Fruit fly (Drosophila melanogaster): ENCODE data around the gene Kcmf1.

Gene Kcmf1

DNA sequence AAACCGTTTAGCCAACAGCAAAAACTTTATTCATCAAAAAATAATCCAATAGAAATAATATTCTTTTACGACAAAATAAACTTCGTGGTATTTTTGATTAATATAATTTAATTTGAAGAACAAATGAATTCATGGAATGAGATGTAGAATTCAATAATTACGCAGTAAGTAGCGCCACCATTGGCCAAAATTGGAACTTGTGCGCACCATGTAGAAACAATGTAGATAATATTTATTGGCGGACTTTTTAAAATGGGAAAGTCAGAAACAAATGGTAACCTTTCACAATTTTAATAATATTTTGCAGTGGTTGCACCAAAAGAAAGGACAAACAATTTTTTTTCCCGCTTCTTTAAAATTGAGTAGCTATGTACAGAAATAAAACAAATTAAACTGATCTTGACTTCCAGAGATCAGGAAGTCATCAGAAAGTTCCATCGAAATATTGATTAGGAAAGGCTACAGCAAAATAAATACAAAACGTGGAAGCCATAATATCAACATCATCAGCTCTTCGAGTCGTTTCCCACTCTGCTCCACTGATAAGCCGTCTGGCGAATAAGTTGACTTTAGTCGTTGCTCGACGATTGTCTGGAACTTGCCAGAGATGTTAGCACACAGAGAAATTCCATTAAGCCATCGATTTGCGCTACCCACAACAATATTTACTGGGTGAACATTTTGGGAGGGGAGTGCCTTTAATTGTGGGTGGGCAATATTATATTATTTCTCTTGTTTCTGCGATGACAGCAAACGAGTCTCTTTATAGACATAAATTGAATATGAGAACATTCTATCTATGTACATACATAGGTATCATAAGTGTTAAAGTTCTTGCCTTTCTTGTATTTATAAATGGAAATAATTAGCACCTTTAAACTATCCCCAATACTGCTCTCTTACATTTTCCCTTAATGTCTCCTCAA is 34.6 kb downstream of the Kcmf1 start (continued):
- peak; percentile 24; the same call in 1 of the 2 replicates for TF ChIP-seq hbn (GFP tag; IDR thresholded peaks at IDR 0.05; ENCODE audit: partially characterized antibody)
- peak; percentile 6 for TF ChIP-seq BEAF-32 (GFP tag; optimal IDR thresholded peaks at IDR 0.05)
- TF ChIP-seq eve (GFP tag; optimal IDR thresholded peaks at IDR 0.05), result no peak
- peak; percentile 48 for TF ChIP-seq CG2875 (GFP tag; optimal IDR thresholded peaks at IDR 0.05)
- 0 out of 3 replicates have a peak, but pooled peaks have one; percentile 30 for TF ChIP-seq ken (GFP tag; IDR thresholded peaks at IDR 0.05)
- TF ChIP-seq CG42726 (GFP tag; IDR thresholded peaks at IDR 0.05; ENCODE audit: partially characterized antibody), result peak; percentile 85
- TF ChIP-seq CG11247 (GFP tag; IDR thresholded peaks at IDR 0.05), result no peak
- no peak for TF ChIP-seq Xbp1 (GFP tag; optimal IDR thresholded peaks at IDR 0.05)
- peak; percentile 56; the same call in 2 of the 3 replicates for TF ChIP-seq Opbp (GFP tag; IDR thresholded peaks at IDR 0.05; ENCODE audit: partially characterized antibody)
- no peak for TF ChIP-seq fd96Cb (tag; optimal IDR thresholded peaks at IDR 0.05)
- TF ChIP-seq CG30403 (GFP tag; optimal IDR thresholded peaks at IDR 0.05), result peak; percentile 24
- peak; percentile 14 for TF ChIP-seq Mad (GFP tag; optimal IDR thresholded peaks at IDR 0.05)
- peak in 1 of 2 experiments; percentile 3 for TF ChIP-seq insv (GFP tag; optimal IDR thresholded peaks at IDR 0.05)
- 0 out of 3 replicates have a peak, but pooled peaks have one; percentile 23 for TF ChIP-seq CG11456 (GFP tag; IDR thresholded peaks at IDR 0.05)
- TF ChIP-seq prd (optimal IDR thresholded peaks at IDR 0.05), result no peak
- no peak for TF ChIP-seq prd (GFP tag; IDR thresholded peaks at IDR 0.05)
- TF ChIP-seq nau (GFP tag; optimal IDR thresholded peaks at IDR 0.05), result peak; percentile 17
- no peak for TF ChIP-seq Dip2 (GFP tag; IDR thresholded peaks at IDR 0.05)
- TF ChIP-seq CG1602 (GFP tag; optimal IDR thresholded peaks at IDR 0.05), result no peak
- TF ChIP-seq psq (GFP tag; optimal IDR thresholded peaks at IDR 0.05), result no peak
- TF ChIP-seq slp2 (GFP tag; optimal IDR thresholded peaks at IDR 0.05), result no peak
- no peak for TF ChIP-seq slbo (GFP tag; IDR thresholded peaks at IDR 0.05)
- no peak for TF ChIP-seq kni (GFP tag; optimal IDR thresholded peaks at IDR 0.05)
- peak; percentile 32 for TF ChIP-seq CG1603 (tag; optimal IDR thresholded peaks at IDR 0.05)
- peak in 1 of 2 experiments; percentile 28 for TF ChIP-seq dpn (GFP tag; optimal IDR thresholded peaks at IDR 0.05)
- no peak for TF ChIP-seq Gug (GFP tag; IDR thresholded peaks at IDR 0.05)
- no peak for TF ChIP-seq Fer2 (tag; optimal IDR thresholded peaks at IDR 0.05)
- TF ChIP-seq exex (tag; optimal IDR thresholded peaks at IDR 0.05), result peak; percentile 43
- TF ChIP-seq CG4617 (GFP tag; optimal IDR thresholded peaks at IDR 0.05; ENCODE audit: borderline replicate concordance), result no peak
- no peak for TF ChIP-seq sc (optimal IDR thresholded peaks at IDR 0.05)
- no peak for TF ChIP-seq sc (GFP tag; optimal IDR thresholded peaks at IDR 0.05)
- 0 out of 2 replicates have a peak, but pooled peaks have one; percentile 9 for TF ChIP-seq rib (GFP tag; IDR thresholded peaks at IDR 0.05)
- peak; percentile 56 for TF ChIP-seq CG6854 (GFP tag; optimal IDR thresholded peaks at IDR 0.05)
- peak; percentile 14 for TF ChIP-seq pzg (GFP tag; optimal IDR thresholded peaks at IDR 0.05)
- peak; percentile 22 for TF ChIP-seq CG13894 (tag; optimal IDR thresholded peaks at IDR 0.05)
- peak; percentile 33 for TF ChIP-seq CG17186 (GFP tag; optimal IDR thresholded peaks at IDR 0.05)
- TF ChIP-seq CG18011 (GFP tag; optimal IDR thresholded peaks at IDR 0.05), result no peak
- no peak for TF ChIP-seq CG16779 (GFP tag; IDR thresholded peaks at IDR 0.05)
- TF ChIP-seq CG17912 (GFP tag; optimal IDR thresholded peaks at IDR 0.05), result peak; percentile 27
- TF ChIP-seq phol (tag; optimal IDR thresholded peaks at IDR 0.05), result peak; percentile 16
- no peak for TF ChIP-seq Bdp1 (GFP tag; optimal IDR thresholded peaks at IDR 0.05)
- TF ChIP-seq Bgb (GFP tag; IDR thresholded peaks at IDR 0.05; ENCODE audit: partially characterized antibody), result peak; percentile 84
- TF ChIP-seq pnt (GFP tag; optimal IDR thresholded peaks at IDR 0.05), result peak; percentile 10
- peak; percentile 39; the same call in 1 of the 2 replicates for TF ChIP-seq unc-4 (GFP tag; IDR thresholded peaks at IDR 0.05; ENCODE audit: partially characterized antibody)
- peak; percentile 8 for TF ChIP-seq CG2678 (tag; optimal IDR thresholded peaks at IDR 0.05)
- no peak for TF ChIP-seq CG10321 (GFP tag; IDR thresholded peaks at IDR 0.05)
- TF ChIP-seq CG1233 (GFP tag; optimal IDR thresholded peaks at IDR 0.05), result peak; percentile 6
- TF ChIP-seq CG3726 (GFP tag; IDR thresholded peaks at IDR 0.05), result no peak
